Worm (Caenorhabditis elegans): Measurements from ENCODE around the gene C11G6.2.

C11G6.2 gene

DNA sequence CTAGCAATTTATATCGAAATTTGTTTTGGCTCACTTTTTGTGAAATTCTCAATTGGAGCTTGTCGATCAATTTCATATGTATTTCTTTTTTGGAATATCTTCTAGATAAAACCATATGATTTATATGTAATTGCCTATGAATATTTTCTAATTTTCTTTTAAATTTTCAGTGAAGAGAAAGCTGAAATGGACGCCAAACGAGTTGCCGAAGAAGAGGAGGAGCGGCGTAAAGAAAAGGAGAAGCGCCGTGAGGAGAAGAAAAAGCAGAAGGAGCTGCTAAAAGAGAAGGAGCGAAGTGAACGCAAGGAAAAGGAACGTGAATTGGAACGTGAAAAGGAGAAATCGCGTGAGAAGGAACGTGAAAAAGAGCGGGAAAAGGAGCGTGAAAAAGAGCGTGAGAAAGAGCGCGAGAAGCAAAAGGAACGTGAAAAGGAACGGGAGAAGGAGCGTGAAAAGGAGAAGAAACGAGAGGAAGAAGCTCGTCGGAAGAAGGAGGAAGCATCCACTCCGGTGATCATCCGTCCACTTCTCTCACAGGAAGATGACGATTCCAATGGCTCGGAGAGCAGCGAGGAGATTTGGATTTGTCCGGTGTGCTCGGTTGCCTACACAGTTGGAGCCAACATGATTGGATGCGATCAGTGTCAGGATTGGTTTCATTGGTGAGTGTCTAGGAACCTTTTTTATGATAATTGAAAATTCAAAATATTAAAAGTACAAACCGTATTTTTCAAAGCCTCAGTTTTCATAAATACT, 15.6 kb downstream of the C11G6.2 start:
- TF ChIP-seq mab-5 (tag; optimal IDR thresholded peaks at IDR 0.05) (no peak), ceh-16 (tag; optimal IDR thresholded peaks at IDR 0.05) (no peak), ztf-4 (tag; optimal IDR thresholded peaks at IDR 0.05) (no peak), skn-1 (tag; optimal IDR thresholded peaks at IDR 0.05) (no peak)

DNA sequence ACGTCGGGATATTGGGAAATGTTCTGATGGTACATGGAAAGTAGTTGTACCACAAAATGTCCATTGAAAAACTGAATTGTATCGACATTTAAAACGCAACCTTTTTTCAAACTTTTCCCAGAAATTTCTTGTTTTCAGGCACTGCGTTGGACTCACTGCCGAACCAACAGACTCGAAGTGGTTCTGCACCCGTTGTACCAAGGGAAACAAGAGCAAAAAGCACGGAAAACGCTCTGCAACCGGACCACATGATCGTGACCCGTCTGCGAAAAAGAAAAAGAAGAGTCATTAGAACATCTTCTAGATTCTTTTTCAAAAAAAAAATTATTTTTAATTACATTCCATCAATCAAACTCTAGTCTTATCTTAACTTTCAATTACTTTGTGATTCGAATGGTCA, 16.9 kb downstream of the C11G6.2 start:
- TF ChIP-seq ztf-1 (GFP tag; conservative IDR thresholded peaks at IDR 0.05) (no peak), nhr-10 (tag; optimal IDR thresholded peaks at IDR 0.05) (no peak), egl-27 (tag; optimal IDR thresholded peaks at IDR 0.05) (no peak), elt-1 (tag; optimal IDR thresholded peaks at IDR 0.05) (no peak), zag-1 (tag; optimal IDR thresholded peaks at IDR 0.05) (no peak), nhr-77 (tag; optimal IDR thresholded peaks at IDR 0.05) (no peak), elt-3 (tag; optimal IDR thresholded peaks at IDR 0.05) (no peak), nhr-11 (tag; optimal IDR thresholded peaks at IDR 0.05) (no peak), mdl-1 (tag; optimal IDR thresholded peaks at IDR 0.05) (no peak), sma-3 (GFP tag; optimal IDR thresholded peaks at IDR 0.05) (no peak), R02D3.7 (tag; optimal IDR thresholded peaks at IDR 0.05) (no peak), lin-39 (tag; optimal IDR thresholded peaks at IDR 0.05) (no peak), ama-1 (optimal IDR thresholded peaks at IDR 0.05) (no peak), nhr-25 (tag; optimal IDR thresholded peaks at IDR 0.05) (no peak), F13H6.1 (tag; optimal IDR thresholded peaks at IDR 0.05) (no peak), mab-5 (tag; optimal IDR thresholded peaks at IDR 0.05) (no peak)

DNA sequence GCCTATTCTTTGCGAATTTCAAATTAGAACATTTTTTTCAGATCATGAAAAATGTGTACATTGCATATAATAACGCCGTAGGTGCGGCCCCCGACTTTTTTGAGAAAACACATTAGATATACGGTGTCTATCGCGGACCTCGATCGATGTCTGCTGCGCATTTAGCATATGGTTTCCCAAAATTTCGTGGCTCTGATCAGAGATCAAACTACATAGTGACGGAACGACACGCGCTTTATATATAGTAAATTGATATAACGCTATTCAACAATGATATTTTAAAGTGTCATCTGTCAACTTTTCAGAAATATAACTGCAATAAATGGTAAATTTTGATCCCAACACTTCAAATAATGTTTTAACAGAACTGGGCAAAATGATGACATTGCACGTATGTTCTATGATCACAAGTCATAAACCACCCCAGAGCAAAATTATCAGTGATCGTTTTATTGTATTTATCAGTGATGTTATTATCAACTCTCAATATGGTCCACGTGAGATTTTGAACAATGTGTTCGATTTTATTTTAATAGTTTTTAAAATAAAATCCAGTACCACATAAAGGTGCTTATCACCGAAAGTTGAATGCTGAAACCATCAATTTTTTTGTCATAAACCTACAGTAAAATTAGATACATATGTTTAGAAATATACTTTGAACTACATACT, 17.9 kb downstream of the C11G6.2 start:
- TF ChIP-seq peb-1 (tag; optimal IDR thresholded peaks at IDR 0.05) (no peak), ZK546.5 (tag; optimal IDR thresholded peaks at IDR 0.05) (no peak), ztf-4 (tag; optimal IDR thresholded peaks at IDR 0.05) (no peak), lin-11 (tag; optimal IDR thresholded peaks at IDR 0.05) (no peak), nhr-237 (tag; optimal IDR thresholded peaks at IDR 0.05) (no peak), sma-9 (GFP tag; optimal IDR thresholded peaks at IDR 0.05) (peak; percentile 80), sma-9 (tag; optimal IDR thresholded peaks at IDR 0.05) (no peak), unc-55 (GFP tag; optimal IDR thresholded peaks at IDR 0.05) (no peak), skn-1 (tag; optimal IDR thresholded peaks at IDR 0.05) (peak; percentile 90), nhr-12 (tag; optimal IDR thresholded peaks at IDR 0.05) (no peak), zag-1 (tag; optimal IDR thresholded peaks at IDR 0.05) (no peak), ama-1 (optimal IDR thresholded peaks at IDR 0.05) (no peak), ceh-82 (tag; optimal IDR thresholded peaks at IDR 0.05) (no peak), R02D3.7 (tag; optimal IDR thresholded peaks at IDR 0.05) (no peak), sem-4 (tag; optimal IDR thresholded peaks at IDR 0.05) (no peak), gmeb-1 (tag; optimal IDR thresholded peaks at IDR 0.05) (no peak), blmp-1 (tag; optimal IDR thresholded peaks at IDR 0.05; ENCODE audit: insufficient read depth) (no peak), nhr-77 (tag; optimal IDR thresholded peaks at IDR 0.05) (no peak), mbf-1 (tag; optimal IDR thresholded peaks at IDR 0.05) (no peak), ceh-16 (tag; optimal IDR thresholded peaks at IDR 0.05) (no peak), crh-2 (tag; optimal IDR thresholded peaks at IDR 0.05) (peak; percentile 53), nhr-129 (tag; optimal IDR thresholded peaks at IDR 0.05) (no peak), unc-62 (GFP tag; optimal IDR thresholded peaks at IDR 0.05) (no peak), egl-27 (tag; optimal IDR thresholded peaks at IDR 0.05) (no peak), mdl-1 (tag; optimal IDR thresholded peaks at IDR 0.05) (no peak), fos-1 (tag; optimal IDR thresholded peaks at IDR 0.05) (peak; percentile 71), mab-5 (tag; optimal IDR thresholded peaks at IDR 0.05) (no peak), ztf-1 (GFP tag; conservative IDR thresholded peaks at IDR 0.05) (no peak), F13H6.1 (tag; optimal IDR thresholded peaks at IDR 0.05) (peak; percentile 35)

DNA sequence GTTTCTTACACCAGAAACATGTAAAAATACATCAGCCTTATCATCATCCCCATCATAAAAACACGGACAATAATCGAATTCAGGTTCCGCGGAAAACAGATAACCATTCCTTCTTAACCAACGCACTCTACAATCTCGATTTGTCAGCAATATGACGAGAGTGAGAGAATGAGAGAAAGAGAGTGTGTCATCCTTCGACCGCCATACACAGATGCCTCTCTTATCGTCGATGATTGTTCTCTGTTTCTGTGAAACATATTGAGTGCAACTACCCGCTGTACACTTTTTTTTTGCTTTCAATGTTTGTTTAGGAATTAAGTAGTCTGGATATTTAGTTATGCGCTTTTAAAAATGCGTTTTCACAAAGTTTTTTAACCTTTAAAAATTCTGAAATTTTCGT, 20.6 kb downstream of the C11G6.2 start:
- no peak for TF ChIP-seq peb-1 (tag; optimal IDR thresholded peaks at IDR 0.05)
- no peak for TF ChIP-seq snpc-4 (tag; optimal IDR thresholded peaks at IDR 0.05)
- TF ChIP-seq nhr-25 (tag; optimal IDR thresholded peaks at IDR 0.05), result peak; percentile 9
- no peak for TF ChIP-seq unc-39 (tag; optimal IDR thresholded peaks at IDR 0.05)
- peak; percentile 1 for TF ChIP-seq egl-27 (tag; optimal IDR thresholded peaks at IDR 0.05)
- TF ChIP-seq crh-2 (tag; optimal IDR thresholded peaks at IDR 0.05), result peak; percentile 50
- TF ChIP-seq nhr-237 (tag; optimal IDR thresholded peaks at IDR 0.05), result no peak
- TF ChIP-seq lin-39 (tag; optimal IDR thresholded peaks at IDR 0.05), result no peak
- no peak for TF ChIP-seq unc-62 (GFP tag; optimal IDR thresholded peaks at IDR 0.05)
- TF ChIP-seq nhr-129 (tag; optimal IDR thresholded peaks at IDR 0.05), result peak; percentile 77
- TF ChIP-seq sma-3 (GFP tag; optimal IDR thresholded peaks at IDR 0.05), result peak; percentile 68
- no peak for TF ChIP-seq mab-5 (tag; optimal IDR thresholded peaks at IDR 0.05)
- no peak for TF ChIP-seq ama-1 (optimal IDR thresholded peaks at IDR 0.05)
- no peak for TF ChIP-seq mbf-1 (tag; optimal IDR thresholded peaks at IDR 0.05)
- TF ChIP-seq ceh-16 (tag; optimal IDR thresholded peaks at IDR 0.05), result no peak
- TF ChIP-seq unc-55 (GFP tag; optimal IDR thresholded peaks at IDR 0.05), result no peak
- TF ChIP-seq lin-13 (GFP tag; optimal IDR thresholded peaks at IDR 0.05), result no peak
- TF ChIP-seq ceh-82 (tag; optimal IDR thresholded peaks at IDR 0.05), result no peak
- no peak for TF ChIP-seq aly-2 (tag; optimal IDR thresholded peaks at IDR 0.05)
- peak; percentile 92 for TF ChIP-seq sma-9 (GFP tag; optimal IDR thresholded peaks at IDR 0.05)
- no peak for TF ChIP-seq sma-9 (tag; optimal IDR thresholded peaks at IDR 0.05)
- no peak for TF ChIP-seq C34F6.9 (tag; optimal IDR thresholded peaks at IDR 0.05)
- peak; percentile 98 for TF ChIP-seq fos-1 (tag; optimal IDR thresholded peaks at IDR 0.05)
- peak; percentile 45 for TF ChIP-seq elt-1 (tag; optimal IDR thresholded peaks at IDR 0.05)
- peak; percentile 30 for TF ChIP-seq gmeb-1 (tag; optimal IDR thresholded peaks at IDR 0.05)
- TF ChIP-seq F13H6.1 (tag; optimal IDR thresholded peaks at IDR 0.05), result peak; percentile 67
- TF ChIP-seq ztf-4 (tag; optimal IDR thresholded peaks at IDR 0.05), result no peak
- TF ChIP-seq ztf-11 (tag; optimal IDR thresholded peaks at IDR 0.05), result no peak
- no peak for TF ChIP-seq zag-1 (tag; optimal IDR thresholded peaks at IDR 0.05)
